Fruit fly (Drosophila melanogaster) whole organism, embryonic: Measurements from ENCODE around the gene CG9503.

Source experiments
- ATbp ChIP-seq: fragments of 200-800 bp; sonication (Bioruptor generic); optimal IDR thresholded peaks from 2 replicates; lab custom pipeline; 2017; ENCODE audit warnings: missing biosample characterization, mild to moderate bottlenecking, missing genetic modification characterization, missing genetic modification reagents
- BEAF-32 ChIP-seq: fragments of 200-800 bp; sonication (Bioruptor generic); optimal IDR thresholded peaks from 3 replicates; lab custom pipeline; 2017; ENCODE audit warnings: missing biosample characterization, missing genetic modification characterization, mild to moderate bottlenecking, moderate library complexity, missing genetic modification reagents
- Bteb2 ChIP-seq: fragments of 200-800 bp; sonication (Bioruptor generic); optimal IDR thresholded peaks from 2 replicates; lab custom pipeline; 2016; ENCODE audit warnings: missing biosample characterization, missing genetic modification characterization
- CG10979 ChIP-seq: fragments of 200-800 bp; sonication (Bioruptor generic); optimal IDR thresholded peaks from 2 replicates; lab custom pipeline; 2018; ENCODE audit warnings: missing biosample characterization, mild to moderate bottlenecking, missing genetic modification characterization, moderate library complexity
- CG11696 ChIP-seq: fragments of 200-800 bp; sonication (Bioruptor generic); IDR thresholded peaks from 2 replicates; pipeline ENCODE4 v1.3.6; 2022; ENCODE audit warnings: missing biosample characterization, missing genetic modification characterization
- CG1233 ChIP-seq: fragments of 200-800 bp; sonication (Bioruptor generic); optimal IDR thresholded peaks from 4 replicates; lab custom pipeline; 2018; ENCODE audit warnings: missing biosample characterization, mild to moderate bottlenecking, missing genetic modification characterization
- CG12769 ChIP-seq: fragments of 200-800 bp; sonication (Bioruptor generic); optimal IDR thresholded peaks from 2 replicates; lab custom pipeline; 2019; ENCODE audit warnings: missing biosample characterization, mild to moderate bottlenecking, missing genetic modification characterization, moderate library complexity
- CG12942 ChIP-seq: fragments of 200-800 bp; sonication (Bioruptor generic); optimal IDR thresholded peaks from 3 replicates; lab custom pipeline; 2016; ENCODE audit warnings: missing biosample characterization, missing genetic modification characterization
- CG13296 ChIP-seq: fragments of 200-800 bp; sonication (Bioruptor generic); optimal IDR thresholded peaks from 3 replicates; lab custom pipeline; 2018; ENCODE audit warnings: missing biosample characterization, mild to moderate bottlenecking, missing genetic modification characterization
- CG13624 ChIP-seq: fragments of 200-800 bp; sonication (Bioruptor generic); optimal IDR thresholded peaks from 2 replicates; lab custom pipeline; 2016; ENCODE audit warnings: missing biosample characterization, missing genetic modification characterization
- CG14014 ChIP-seq: fragments of 200-800 bp; sonication (Bioruptor generic); IDR thresholded peaks from 2 replicates; pipeline ENCODE4 v1.3.6; 2022; ENCODE audit warnings: missing biosample characterization, missing genetic modification characterization
- CG14441 ChIP-seq: fragments of 200-800 bp; sonication (Bioruptor generic); IDR thresholded peaks from 2 replicates; pipeline ENCODE4 v1.3.6; 2022; ENCODE audit warnings: missing biosample characterization, missing genetic modification characterization
- CG17186 ChIP-seq: fragments of 200-800 bp; sonication (Bioruptor generic); optimal IDR thresholded peaks from 3 replicates; lab custom pipeline; 2017; ENCODE audit warnings: missing biosample characterization, missing genetic modification reagents, missing genetic modification characterization
- CG17359 ChIP-seq: fragments of 200-800 bp; sonication (Bioruptor generic); optimal IDR thresholded peaks from 3 replicates; lab custom pipeline; 2018; ENCODE audit warnings: missing biosample characterization, mild to moderate bottlenecking, missing genetic modification characterization, moderate library complexity
- CG17385 ChIP-seq: fragments of 200-800 bp; sonication (Bioruptor generic); optimal IDR thresholded peaks from 3 replicates; lab custom pipeline; 2018; ENCODE audit warnings: missing biosample characterization, mild to moderate bottlenecking, missing genetic modification characterization
- CG2120 ChIP-seq: fragments of 200-800 bp; sonication (Bioruptor generic); optimal IDR thresholded peaks from 3 replicates; lab custom pipeline; 2016; ENCODE audit warnings: missing biosample characterization, missing genetic modification characterization
- CG3163 ChIP-seq: fragments of 200-800 bp; sonication (Bioruptor generic); optimal IDR thresholded peaks from 3 replicates; lab custom pipeline; 2016; ENCODE audit warnings: missing biosample characterization, missing genetic modification characterization
- CG32767 ChIP-seq: fragments of 200-800 bp; sonication (Bioruptor generic); IDR thresholded peaks from 2 replicates; pipeline ENCODE4 v1.3.6; 2022; ENCODE audit warnings: missing biosample characterization, missing genetic modification characterization
- CG6175 ChIP-seq: fragments of 200-800 bp; sonication (Bioruptor generic); IDR thresholded peaks from 3 replicates; pipeline ENCODE4 v1.3.6; 2022; ENCODE audit warnings: missing biosample characterization, missing genetic modification characterization
- CG7963 ChIP-seq: fragments of 200-800 bp; sonication (Bioruptor generic); IDR thresholded peaks from 3 replicates; pipeline ENCODE4 v1.3.6; 2022; ENCODE audit warnings: missing biosample characterization, missing genetic modification characterization; ENCODE audit not compliant: partially characterized antibody
- CG7987 ChIP-seq: fragments of 200-800 bp; sonication (Bioruptor generic); optimal IDR thresholded peaks from 2 replicates; lab custom pipeline; 2018; ENCODE audit warnings: missing biosample characterization, mild to moderate bottlenecking, missing genetic modification characterization, moderate library complexity
- CG9437 ChIP-seq: fragments of 200-800 bp; sonication (Bioruptor generic); optimal IDR thresholded peaks from 2 replicates; lab custom pipeline; 2018; ENCODE audit warnings: missing biosample characterization, mild to moderate bottlenecking, missing genetic modification characterization
- D ChIP-seq, 2 experiments: fragments of 200-800 bp in 1 of 2; fragments of >200 bp in 1 of 2; sonication (Bioruptor generic) in 1 of 2; optimal IDR thresholded peaks; 2 replicates in 1 of 2; 3 replicates in 1 of 2; lab custom pipeline; 2017; ENCODE audit warnings: mild to moderate bottlenecking in 1 of 2, missing biosample characterization in 1 of 2, missing genetic modification characterization in 1 of 2, missing genetic modification reagents in 1 of 2
- E2f2 ChIP-seq: fragments of 200-800 bp; sonication (Bioruptor generic); IDR thresholded peaks from 2 replicates; pipeline ENCODE4 v1.3.6; 2022; ENCODE audit warnings: missing biosample characterization, missing genetic modification characterization
- HLH54F ChIP-seq: fragments of 200-800 bp; sonication (Bioruptor generic); optimal IDR thresholded peaks from 3 replicates; lab custom pipeline; 2016; ENCODE audit warnings: missing biosample characterization, missing genetic modification characterization
- Kr ChIP-seq: fragments of 200-800 bp; sonication (Bioruptor generic); optimal IDR thresholded peaks from 2 replicates; lab custom pipeline; 2017; ENCODE audit warnings: missing biosample characterization, mild to moderate bottlenecking, missing genetic modification characterization
- Lim3 ChIP-seq: fragments of 200-800 bp; sonication (Bioruptor generic); IDR thresholded peaks from 2 replicates; pipeline ENCODE4 v1.3.6; 2022; ENCODE audit warnings: missing biosample characterization, missing genetic modification characterization
- Lpt ChIP-seq: fragments of >200 bp; optimal IDR thresholded peaks from 2 replicates; lab custom pipeline; 2018; ENCODE audit warnings: missing biosample characterization, missing genetic modification characterization
- MESR4 ChIP-seq: fragments of 200-800 bp; sonication (Bioruptor generic); optimal IDR thresholded peaks from 2 replicates; lab custom pipeline; 2018; ENCODE audit warnings: missing biosample characterization, mild to moderate bottlenecking, missing genetic modification characterization, moderate library complexity
- NC2β ChIP-seq: fragments of 200-800 bp; sonication (Bioruptor generic); optimal IDR thresholded peaks from 2 replicates; lab custom pipeline; 2016; ENCODE audit warnings: missing biosample characterization, missing genetic modification characterization
- Neu2 ChIP-seq: fragments of 200-800 bp; sonication (Bioruptor generic); optimal IDR thresholded peaks from 3 replicates; lab custom pipeline; 2016; ENCODE audit warnings: missing biosample characterization, missing genetic modification characterization, borderline replicate concordance
- Oaz ChIP-seq: fragments of 200-800 bp; sonication (Bioruptor generic); IDR thresholded peaks from 2 replicates; pipeline ENCODE4 v1.3.6; 2022; ENCODE audit warnings: missing biosample characterization, missing genetic modification characterization
- Opbp ChIP-seq: fragments of 200-800 bp; sonication (Bioruptor generic); IDR thresholded peaks from 3 replicates; pipeline ENCODE4 v1.3.6; 2022; ENCODE audit warnings: missing biosample characterization, missing genetic modification characterization; ENCODE audit not compliant: partially characterized antibody
- Pdp1 ChIP-seq, 2 experiments: fragments of 200-800 bp; sonication (Bioruptor generic); optimal IDR thresholded peaks; 3 replicates each; lab custom pipeline; 2016; ENCODE audit warnings: missing biosample characterization in 2 of 2, missing genetic modification characterization in 2 of 2, mild to moderate bottlenecking in 1 of 2, moderate library complexity in 1 of 2
- Sox100B ChIP-seq: fragments of 200-800 bp; sonication (Bioruptor generic); optimal IDR thresholded peaks from 3 replicates; lab custom pipeline; 2018; ENCODE audit warnings: missing biosample characterization, mild to moderate bottlenecking, missing genetic modification characterization
- Spps ChIP-seq: fragments of 200-800 bp; sonication (Bioruptor generic); optimal IDR thresholded peaks from 2 replicates; lab custom pipeline; 2018; ENCODE audit warnings: missing biosample characterization, mild to moderate bottlenecking, missing genetic modification characterization
- Sry-δ ChIP-seq: fragments of 200-800 bp; sonication (Bioruptor generic); optimal IDR thresholded peaks from 2 replicates; lab custom pipeline; 2016; ENCODE audit warnings: missing biosample characterization, missing genetic modification characterization
- Vsx1 ChIP-seq: fragments of 200-800 bp; sonication (Bioruptor generic); optimal IDR thresholded peaks from 2 replicates; lab custom pipeline; 2017; ENCODE audit warnings: missing biosample characterization, mild to moderate bottlenecking, missing genetic modification characterization, missing genetic modification reagents
- btn ChIP-seq: fragments of 200-800 bp; sonication (Bioruptor generic); optimal IDR thresholded peaks from 2 replicates; lab custom pipeline; 2016; ENCODE audit warnings: missing biosample characterization, missing genetic modification characterization
- crc ChIP-seq: fragments of 200-800 bp; sonication (Bioruptor generic); optimal IDR thresholded peaks from 2 replicates; lab custom pipeline; 2016; ENCODE audit warnings: missing biosample characterization, missing genetic modification characterization
- dm ChIP-seq: fragments of 200-800 bp; sonication (Bioruptor generic); optimal IDR thresholded peaks from 3 replicates; lab custom pipeline; 2016; ENCODE audit warnings: missing biosample characterization, missing genetic modification characterization
- ewg ChIP-seq: fragments of 200-800 bp; sonication (Bioruptor generic); optimal IDR thresholded peaks from 3 replicates; lab custom pipeline; 2017; ENCODE audit warnings: mild to moderate bottlenecking, missing biosample characterization, missing genetic modification reagents, missing genetic modification characterization
- exex ChIP-seq: fragments of 200-800 bp; sonication (Bioruptor generic); optimal IDR thresholded peaks from 4 replicates; lab custom pipeline; 2018; ENCODE audit warnings: missing biosample characterization, mild to moderate bottlenecking, missing genetic modification characterization, moderate library complexity
- fd64A ChIP-seq: fragments of 200-800 bp; sonication (Bioruptor generic); optimal IDR thresholded peaks from 3 replicates; lab custom pipeline; 2018; ENCODE audit warnings: missing biosample characterization, mild to moderate bottlenecking, missing genetic modification characterization
- gfzf ChIP-seq: fragments of 200-800 bp; sonication (Bioruptor generic); optimal IDR thresholded peaks from 2 replicates; lab custom pipeline; 2016; ENCODE audit warnings: missing biosample characterization, mild to moderate bottlenecking, missing genetic modification characterization, moderate library complexity
- hth ChIP-seq: fragments of >200 bp; optimal IDR thresholded peaks from 2 replicates; lab custom pipeline; 2017; ENCODE audit warnings: inconsistent platforms
- mld ChIP-seq: fragments of 200-800 bp; sonication (Bioruptor generic); IDR thresholded peaks from 3 replicates; pipeline ENCODE4 v1.3.6; 2022; ENCODE audit warnings: missing biosample characterization, missing genetic modification characterization; ENCODE audit not compliant: partially characterized antibody
- pnt ChIP-seq: fragments of 200-800 bp; sonication (Bioruptor generic); optimal IDR thresholded peaks from 3 replicates; lab custom pipeline; 2016; ENCODE audit warnings: missing biosample characterization, missing genetic modification characterization
- sna ChIP-seq: fragments of 200-800 bp; sonication (Bioruptor generic); IDR thresholded peaks from 2 replicates; pipeline ENCODE4 v1.3.6; 2022; ENCODE audit warnings: missing biosample characterization, missing genetic modification characterization; ENCODE audit not compliant: partially characterized antibody
- vvl ChIP-seq: fragments of 200-800 bp; sonication (Bioruptor generic); IDR thresholded peaks from 2 replicates; pipeline ENCODE4 v1.3.6; 2022; ENCODE audit warnings: missing biosample characterization, missing genetic modification characterization

Gene CG9503

DNA sequence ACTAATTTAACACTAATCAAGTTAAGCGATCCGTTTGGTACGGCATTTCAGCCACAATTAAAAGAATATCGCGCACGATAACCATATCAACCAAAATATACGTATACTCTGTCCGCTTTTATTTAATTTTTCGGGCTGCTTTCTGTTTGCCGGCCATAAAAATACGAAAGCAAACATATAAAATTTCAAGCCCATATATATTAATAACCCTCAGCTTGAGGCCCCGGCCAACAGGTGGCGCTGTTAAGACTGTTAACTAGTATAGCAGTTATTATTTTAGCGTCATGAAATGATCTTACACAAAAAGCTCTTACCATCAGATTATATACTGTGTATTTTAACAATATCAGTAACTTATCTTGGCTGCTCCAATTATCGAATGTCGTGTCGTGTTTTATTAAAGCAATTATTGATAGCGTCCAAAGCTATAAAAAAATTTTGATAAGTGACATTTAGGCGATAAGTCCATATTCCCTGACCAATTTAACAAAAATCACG lies 4.5 kb downstream of the CG9503 start, which contains the start of gene Eo (continued):
- TF ChIP-seq exex (tag; lab: Kevin White, UChicago), result peak; percentile 98
- TF ChIP-seq CG10979 (tag; lab: Kevin White, UChicago), result peak; percentile 45
- no peak for TF ChIP-seq vvl
- no peak for TF ChIP-seq crc
- TF ChIP-seq CG17186 (GFP tag; lab: Kevin White, UChicago), result no peak
- TF ChIP-seq gfzf (GFP tag; lab: Kevin White, UChicago), result no peak
- TF ChIP-seq Sry-δ (GFP tag; lab: Kevin White, UChicago), result no peak
- no peak for TF ChIP-seq Lim3
- TF ChIP-seq Neu2, result no peak
- no peak for TF ChIP-seq CG12942 (GFP tag; lab: Kevin White, UChicago)
- no peak for TF ChIP-seq CG13624 (GFP tag; lab: Kevin White, UChicago)
- no peak for TF ChIP-seq CG6175 (GFP tag; lab: Robert Waterston, UW)
- no peak for TF ChIP-seq sna
- TF ChIP-seq BEAF-32, result no peak
- TF ChIP-seq Opbp (GFP tag; lab: Robert Waterston, UW), result no peak
- no peak for TF ChIP-seq mld (GFP tag; lab: Robert Waterston, UW)
- no peak for TF ChIP-seq ewg (GFP tag; lab: Kevin White, UChicago)
- TF ChIP-seq CG7963 (GFP tag; lab: Robert Waterston, UW), result no peak
- no peak for TF ChIP-seq CG32767 (GFP tag; lab: Robert Waterston, UW)
- TF ChIP-seq D (optimal IDR thresholded peaks at IDR 0.05; lab: Kevin White, UChicago), result no peak
- no peak for TF ChIP-seq D (GFP tag; optimal IDR thresholded peaks at IDR 0.05; lab: Kevin White, UChicago)
- no peak for TF ChIP-seq Bteb2 (GFP tag; lab: Kevin White, UChicago)
- no peak for TF ChIP-seq CG12769 (tag; lab: Kevin White, UChicago)
- no peak for TF ChIP-seq HLH54F (GFP tag; lab: Kevin White, UChicago)
- TF ChIP-seq btn, result no peak
- no peak for TF ChIP-seq CG17385
- peak; percentile 4; the same call in 1 of the 2 replicates for TF ChIP-seq CG14441 (GFP tag; lab: Robert Waterston, UW)
- TF ChIP-seq Vsx1, result peak; percentile 18
- TF ChIP-seq Sox100B (GFP tag; lab: Kevin White, UChicago), result peak; percentile 30
- TF ChIP-seq pnt (GFP tag; lab: Kevin White, UChicago), result no peak
- peak; percentile 12 for TF ChIP-seq CG13296 (GFP tag; lab: Kevin White, UChicago)
- TF ChIP-seq Oaz (GFP tag; lab: Robert Waterston, UW), result no peak
- TF ChIP-seq MESR4, result no peak
- TF ChIP-seq hth (lab: Kevin White, UChicago), result no peak
- TF ChIP-seq dm (GFP tag; lab: Kevin White, UChicago), result no peak
- TF ChIP-seq CG7987 (GFP tag; lab: Kevin White, UChicago), result no peak
- TF ChIP-seq CG17359 (tag; lab: Kevin White, UChicago), result no peak
- TF ChIP-seq E2f2, result no peak
- TF ChIP-seq Spps (tag; lab: Kevin White, UChicago), result no peak
- no peak for TF ChIP-seq fd64A
- no peak for TF ChIP-seq CG3163 (GFP tag; lab: Kevin White, UChicago)
- TF ChIP-seq CG14014, result no peak
- no peak for TF ChIP-seq Lpt
- peak in 1 of 2 experiments; percentile 70 for TF ChIP-seq Pdp1 (GFP tag; optimal IDR thresholded peaks at IDR 0.05; lab: Kevin White, UChicago)
- no peak for TF ChIP-seq CG11696 (GFP tag; lab: Robert Waterston, UW)
- TF ChIP-seq CG9437 (GFP tag; lab: Kevin White, UChicago), result no peak
- no peak for TF ChIP-seq NC2β (GFP tag; lab: Kevin White, UChicago)
- TF ChIP-seq Kr (GFP tag; lab: Kevin White, UChicago), result no peak
- no peak for TF ChIP-seq CG2120 (GFP tag; lab: Kevin White, UChicago)
- TF ChIP-seq CG1233 (GFP tag; lab: Kevin White, UChicago), result no peak
- no peak for TF ChIP-seq ATbp (GFP tag; lab: Kevin White, UChicago)
